Worm (Caenorhabditis elegans) whole organism, L4 larva: ENCODE data around the gene lin-25.

ENCODE experiments used
- attf-4 ChIP-seq: sonication (generic microtip); optimal IDR thresholded peaks from 3 replicates; lab custom pipeline; 2017; ENCODE audit warnings: missing biosample characterization, missing genetic modification characterization
- lir-3 ChIP-seq: sonication (generic microtip); optimal IDR thresholded peaks from 2 replicates; lab custom pipeline; 2016; ENCODE audit warnings: mild to moderate bottlenecking, missing genetic modification characterization, missing compliant biosample characterization
- sdz-12 ChIP-seq: fragments of 200-800 bp; sonication (Bioruptor generic); optimal IDR thresholded peaks from 2 replicates; lab custom pipeline; 2018; ENCODE audit warnings: mild to moderate bottlenecking, missing genetic modification characterization, missing compliant biosample characterization

DNA sequence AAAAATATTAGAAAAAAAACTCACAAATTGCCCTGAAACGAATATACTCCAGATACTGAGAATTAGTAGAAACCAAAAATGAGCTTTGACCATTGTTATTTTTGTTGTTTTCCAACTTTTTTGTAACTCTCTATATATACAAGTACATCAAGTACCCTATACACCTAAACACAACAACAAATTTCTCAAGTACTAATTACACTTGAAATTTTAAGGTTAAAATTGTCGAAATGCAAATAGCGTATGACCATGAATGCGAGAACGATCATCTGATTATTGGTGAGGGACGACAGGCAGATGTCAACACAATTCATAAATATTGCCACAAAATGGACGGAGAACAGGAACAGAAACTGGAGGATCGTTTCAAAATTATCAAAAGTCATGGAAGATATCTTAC, 25.4 kb upstream of the lin-25 start, which contains the start of gene F56H9.9:
- TF ChIP-seq lir-3 (tag; lab: Kevin White, UChicago) = no peak
- TF ChIP-seq sdz-12 (GFP tag; lab: Kevin White, UChicago) = no peak
- no peak for TF ChIP-seq attf-4 (tag; lab: Kevin White, UChicago)
